Fruit fly (Drosophila melanogaster): ENCODE results near the gene CG9109.

The CG9109 gene

dm6 chr2L:6037830-6038229 lies 3.6 kb upstream of the CG9109 start, which contains the start of the genes CG9117 and CG31643 (continued):
- TF ChIP-seq CG4360 (GFP tag; IDR thresholded peaks at IDR 0.05) (no peak), btn (GFP tag; optimal IDR thresholded peaks at IDR 0.05) (no peak), vvl (GFP tag; IDR thresholded peaks at IDR 0.05) (peak; percentile 31; the same call in 1 of the 2 replicates), Dip3 (GFP tag; optimal IDR thresholded peaks at IDR 0.05) (peak; percentile 68), vfl (GFP tag; optimal IDR thresholded peaks at IDR 0.05) (no peak), Chrac-16 (GFP tag; optimal IDR thresholded peaks at IDR 0.05) (peak; percentile 31), E2f1 (GFP tag; IDR thresholded peaks at IDR 0.05) (no peak), dan (GFP tag; IDR thresholded peaks at IDR 0.05) (no peak), CG4328 (GFP tag; optimal IDR thresholded peaks at IDR 0.05) (no peak), CG10431 (GFP tag; optimal IDR thresholded peaks at IDR 0.05) (no peak), shn (GFP tag; optimal IDR thresholded peaks at IDR 0.05) (peak; percentile 58), fu2 (GFP tag; optimal IDR thresholded peaks at IDR 0.05) (peak; percentile 59), ind (GFP tag; optimal IDR thresholded peaks at IDR 0.05) (no peak), Nf-YA (GFP tag; IDR thresholded peaks at IDR 0.05) (no peak), HLH54F (GFP tag; optimal IDR thresholded peaks at IDR 0.05) (peak; percentile 47), schlank (tag; optimal IDR thresholded peaks at IDR 0.05) (no peak), fd96Cb (tag; optimal IDR thresholded peaks at IDR 0.05) (peak; percentile 9), CG14710 (tag; optimal IDR thresholded peaks at IDR 0.05) (peak; percentile 88), CG17829 (tag; optimal IDR thresholded peaks at IDR 0.05) (peak; percentile 20), Awh (GFP tag; IDR thresholded peaks at IDR 0.05) (0 out of 2 replicates have a peak, but pooled peaks have one; percentile 35), HmgZ (tag; optimal IDR thresholded peaks at IDR 0.05) (peak; percentile 78), HHEX (GFP tag; optimal IDR thresholded peaks at IDR 0.05) (no peak), CG7963 (GFP tag; IDR thresholded peaks at IDR 0.05; ENCODE audit: partially characterized antibody) (no peak), CG2889 (GFP tag; IDR thresholded peaks at IDR 0.05) (no peak), B-H2 (GFP tag; optimal IDR thresholded peaks at IDR 0.05) (no peak), CG17186 (GFP tag; optimal IDR thresholded peaks at IDR 0.05) (peak; percentile 30), PHDP (tag; optimal IDR thresholded peaks at IDR 0.05) (peak; percentile 66), dati (GFP tag; IDR thresholded peaks at IDR 0.05) (no peak), az2 (GFP tag; optimal IDR thresholded peaks at IDR 0.05) (peak; percentile 57), ken (GFP tag; IDR thresholded peaks at IDR 0.05) (no peak), MBD-R2 (GFP tag; IDR thresholded peaks at IDR 0.05) (peak; percentile 82), phol (tag; optimal IDR thresholded peaks at IDR 0.05) (peak; percentile 69), grau (tag; optimal IDR thresholded peaks at IDR 0.05) (peak; percentile 56), Stat92E (GFP tag; optimal IDR thresholded peaks at IDR 0.05) (no peak), CG33557 (GFP tag; optimal IDR thresholded peaks at IDR 0.05) (peak; percentile 20), CG9817 (tag; optimal IDR thresholded peaks at IDR 0.05) (peak; percentile 31), CG18476 (GFP tag; optimal IDR thresholded peaks at IDR 0.05) (peak; percentile 30), HLHmδ (GFP tag; optimal IDR thresholded peaks at IDR 0.05) (no peak), CG12769 (tag; optimal IDR thresholded peaks at IDR 0.05) (no peak), Max (GFP tag; optimal IDR thresholded peaks at IDR 0.05) (peak; percentile 61), Scr (GFP tag; IDR thresholded peaks at IDR 0.05; ENCODE audit: partially characterized antibody) (peak; percentile 21; the same call in 1 of the 2 replicates), CG34422 (GFP tag; IDR thresholded peaks at IDR 0.05) (peak; percentile 63; the same call in 1 of the 3 replicates), Doc3 (GFP tag; IDR thresholded peaks at IDR 0.05; ENCODE audit: partially characterized antibody) (peak; percentile 31; the same call in 1 of the 3 replicates), Ets65A (GFP tag) (peak; percentile 91), pan (optimal IDR thresholded peaks at IDR 0.05) (no peak), pan (GFP tag; optimal IDR thresholded peaks at IDR 0.05 in 1 of 2, IDR thresholded peaks at IDR 0.05 in 1 of 2) (no peak), tin (GFP tag; optimal IDR thresholded peaks at IDR 0.05) (peak; percentile 38), fd102C (GFP tag; optimal IDR thresholded peaks at IDR 0.05) (no peak), CG30020 (tag; optimal IDR thresholded peaks at IDR 0.05) (peak; percentile 8), kah (GFP tag; optimal IDR thresholded peaks at IDR 0.05) (peak; percentile 100), nerfin-1 (tag; optimal IDR thresholded peaks at IDR 0.05) (peak; percentile 61)
